Fruit fly (Drosophila melanogaster): Measurements from ENCODE around the gene 14-3-3epsilon.

DNA sequence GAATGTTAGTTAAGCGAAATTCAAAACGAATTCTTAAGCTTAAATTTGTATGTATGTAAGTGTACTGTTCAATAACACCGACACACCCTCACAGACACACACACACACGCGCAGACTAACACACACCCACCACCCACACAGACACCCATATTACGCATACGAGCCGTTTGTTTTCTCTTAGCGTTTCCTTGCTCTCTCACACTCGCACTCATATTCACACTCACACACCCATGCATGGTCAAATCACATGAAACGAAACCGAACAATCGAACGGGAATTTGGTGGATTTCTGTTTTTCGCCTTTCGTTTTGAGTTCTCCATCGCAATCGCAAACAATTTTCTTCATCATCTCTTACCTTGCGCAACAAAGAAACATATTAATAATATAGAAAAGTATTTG is 6.9 kb downstream of the 14-3-3epsilon start:
- no peak for TF ChIP-seq pan (optimal IDR thresholded peaks at IDR 0.05)
- TF ChIP-seq EcR (GFP tag; optimal IDR thresholded peaks at IDR 0.05) = no peak
- TF ChIP-seq Dll (optimal IDR thresholded peaks at IDR 0.05) = no peak
- no peak for TF ChIP-seq CG8478 (optimal IDR thresholded peaks at IDR 0.05)
